Fruit fly (Drosophila melanogaster): Measurements from ENCODE around the gene CG12084.
A peak's percentile ranks its signal among the peaks of the same experiment; 100 is the strongest.

CG12084 gene

dm6 chr3L:1515820-1516540, 19.5 kb upstream of the CG12084 start (continued):
- TF ChIP-seq CG9932 (GFP tag; IDR thresholded peaks at IDR 0.05) (peak; percentile 25; the same call in 1 of the 2 replicates), dmrt11E (tag; optimal IDR thresholded peaks at IDR 0.05) (peak; percentile 78), CG18764 (GFP tag; optimal IDR thresholded peaks at IDR 0.05) (peak; percentile 33), CG15073 (GFP tag; optimal IDR thresholded peaks at IDR 0.05) (no peak), danr (GFP tag; IDR thresholded peaks at IDR 0.05) (peak; percentile 42; the same call in 1 of the 2 replicates), CG13287 (GFP tag; IDR thresholded peaks at IDR 0.05; ENCODE audit: partially characterized antibody) (no peak), chif (GFP tag; optimal IDR thresholded peaks at IDR 0.05) (peak; percentile 63 to 84), Mad (GFP tag; optimal IDR thresholded peaks at IDR 0.05) (peak; percentile 43), CG43689 (GFP tag; IDR thresholded peaks at IDR 0.05) (0 out of 2 replicates have a peak, but pooled peaks have one; percentile 19), sisA (GFP tag; IDR thresholded peaks at IDR 0.05) (peak; percentile 78), Hand (GFP tag; optimal IDR thresholded peaks at IDR 0.05) (no peak), hth (optimal IDR thresholded peaks at IDR 0.05) (no peak), CG8924 (tag; optimal IDR thresholded peaks at IDR 0.05) (peak; percentile 81), CG34224 (GFP tag; IDR thresholded peaks at IDR 0.05; ENCODE audit: partially characterized antibody) (no peak), en (GFP tag; optimal IDR thresholded peaks at IDR 0.05) (no peak), Xrp1 (GFP tag; IDR thresholded peaks at IDR 0.05) (peak; percentile 70), gcm (GFP tag; optimal IDR thresholded peaks at IDR 0.05) (peak; percentile 69), CG3407 (GFP tag; optimal IDR thresholded peaks at IDR 0.05) (peak; percentile 71), Abd-B (GFP tag; optimal IDR thresholded peaks at IDR 0.05) (peak; percentile 73), Doc3 (GFP tag; IDR thresholded peaks at IDR 0.05; ENCODE audit: partially characterized antibody) (no peak), vnd (GFP tag; IDR thresholded peaks at IDR 0.05; ENCODE audit: partially characterized antibody) (no peak), amos (GFP tag; IDR thresholded peaks at IDR 0.05; ENCODE audit: partially characterized antibody) (no peak), CG10274 (GFP tag; optimal IDR thresholded peaks at IDR 0.05) (peak; percentile 49), PHDP (tag; optimal IDR thresholded peaks at IDR 0.05) (peak; percentile 70), lola (GFP tag; optimal IDR thresholded peaks at IDR 0.05) (peak in 1 of 3 experiments; percentile 84), Hmx (GFP tag; optimal IDR thresholded peaks at IDR 0.05) (peak; percentile 38), CG2712 (tag; optimal IDR thresholded peaks at IDR 0.05) (peak; percentile 85), CG1832 (GFP tag; optimal IDR thresholded peaks at IDR 0.05) (no peak), CG4424 (GFP tag; optimal IDR thresholded peaks at IDR 0.05) (peak; percentile 74), klu (GFP tag; IDR thresholded peaks at IDR 0.05) (peak; percentile 19; the same call in 1 of the 2 replicates), CG8089 (GFP tag; optimal IDR thresholded peaks at IDR 0.05) (peak; percentile 74), Trl (optimal IDR thresholded peaks at IDR 0.05) (peak; percentile 18 to 37), Trl (GFP tag; optimal IDR thresholded peaks at IDR 0.05) (peak; percentile 61), jigr1 (GFP tag; IDR thresholded peaks at IDR 0.05) (0 out of 3 replicates have a peak, but pooled peaks have one; percentile 37), HLH54F (GFP tag; optimal IDR thresholded peaks at IDR 0.05) (peak; percentile 47), Atf-2 (GFP tag; optimal IDR thresholded peaks at IDR 0.05) (peak; percentile 74), sna (GFP tag; IDR thresholded peaks at IDR 0.05; ENCODE audit: partially characterized antibody) (no peak), CG4282 (GFP tag; optimal IDR thresholded peaks at IDR 0.05) (no peak), tgo (GFP tag; IDR thresholded peaks at IDR 0.05) (peak; percentile 61), Tbp (GFP tag; optimal IDR thresholded peaks at IDR 0.05) (no peak), wek (GFP tag; optimal IDR thresholded peaks at IDR 0.05) (no peak), HmgD (GFP tag; optimal IDR thresholded peaks at IDR 0.05) (peak; percentile 21), Sry-β (GFP tag; optimal IDR thresholded peaks at IDR 0.05) (no peak), kay (GFP tag; optimal IDR thresholded peaks at IDR 0.05) (no peak), rib (GFP tag; IDR thresholded peaks at IDR 0.05) (no peak), crc (GFP tag; optimal IDR thresholded peaks at IDR 0.05) (no peak), prd (optimal IDR thresholded peaks at IDR 0.05) (no peak), prd (GFP tag; IDR thresholded peaks at IDR 0.05) (peak; percentile 79), bowl (GFP tag; IDR thresholded peaks at IDR 0.05) (no peak)
